Worm (Caenorhabditis elegans): ENCODE results near the gene C15C7.6.

The C15C7.6 gene

DNA sequence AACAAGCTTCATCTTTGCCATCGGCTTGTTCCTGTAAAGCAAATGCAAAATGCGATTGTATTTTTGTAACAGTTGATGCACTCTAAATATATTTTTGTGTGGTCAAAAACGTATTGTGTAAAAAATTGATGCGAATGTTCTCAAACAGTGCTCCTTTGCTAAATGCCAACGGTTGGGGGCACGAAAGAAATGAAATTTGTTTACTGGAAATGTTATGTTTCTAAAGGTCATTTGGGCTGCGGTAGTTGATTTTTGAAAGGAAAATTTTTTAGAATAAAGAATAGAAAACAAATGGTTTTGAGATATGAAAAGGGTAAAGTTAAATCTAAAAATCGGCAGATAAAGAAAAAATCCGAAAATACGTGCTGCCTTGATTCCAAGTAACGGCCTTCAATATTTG is at the start of gene C15C7.6:
TSS of gene C15C7.6 (minus strand) at position 101 of the 400 bp plus-strand sequence.
- TF ChIP-seq pha-2 (tag; optimal IDR thresholded peaks at IDR 0.05) (no peak), F13H6.1 (tag; optimal IDR thresholded peaks at IDR 0.05) (no peak), dmd-4 (tag; optimal IDR thresholded peaks at IDR 0.05; ENCODE audit: borderline replicate concordance) (no peak), unc-55 (GFP tag; optimal IDR thresholded peaks at IDR 0.05) (no peak), ceh-30 (tag; optimal IDR thresholded peaks at IDR 0.05) (no peak), ceh-48 (tag; optimal IDR thresholded peaks at IDR 0.05) (no peak), nfya-1 (tag; optimal IDR thresholded peaks at IDR 0.05) (no peak), zip-5 (tag; optimal IDR thresholded peaks at IDR 0.05) (no peak), sox-2 (GFP tag; IDR thresholded peaks at IDR 0.05) (no peak), fkh-10 (GFP tag; optimal IDR thresholded peaks at IDR 0.05) (no peak), elt-2 (tag; optimal IDR thresholded peaks at IDR 0.05) (no peak)

DNA sequence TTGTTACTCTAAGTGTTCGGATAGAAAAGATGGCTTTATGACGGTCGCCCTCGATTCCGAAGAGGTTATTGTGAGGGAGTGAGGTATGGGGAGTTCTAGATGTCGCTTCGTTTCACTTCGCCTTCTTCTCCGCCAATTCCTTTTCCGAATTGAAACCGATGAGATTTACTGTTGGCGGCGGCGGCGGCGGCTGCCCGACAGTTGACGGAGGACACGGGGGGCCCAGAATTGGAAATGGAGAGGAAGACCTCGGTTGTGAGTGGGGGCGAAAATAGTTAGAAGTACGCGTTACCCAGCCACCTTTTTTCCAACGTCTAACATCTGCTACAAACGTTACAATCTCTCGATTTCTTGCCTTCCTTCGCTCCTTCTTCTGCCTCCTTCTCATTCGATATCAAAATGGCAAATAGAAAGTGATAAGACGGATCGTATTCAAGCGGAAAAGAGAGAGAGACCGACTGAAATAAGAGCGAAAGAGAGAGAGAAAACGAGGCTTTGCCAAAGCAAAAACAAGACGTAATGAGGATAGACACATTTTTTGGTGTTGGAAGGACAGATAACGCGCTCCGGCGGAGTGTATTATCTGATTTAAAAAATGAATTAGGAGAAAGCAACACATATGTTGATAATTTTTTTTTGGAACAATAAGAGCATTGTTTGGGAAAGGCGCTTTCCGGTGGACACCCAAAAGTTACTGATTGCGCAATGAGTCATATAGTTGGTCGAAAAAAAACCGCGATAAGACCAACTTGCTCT is 47.9 kb upstream of the C15C7.6 start:
- no peak for TF ChIP-seq fax-1 (tag; optimal IDR thresholded peaks at IDR 0.05)
- no peak for TF ChIP-seq pros-1 (tag; optimal IDR thresholded peaks at IDR 0.05)
- no peak for TF ChIP-seq fkh-10 (GFP tag; optimal IDR thresholded peaks at IDR 0.05)
- TF ChIP-seq elt-2 (tag; optimal IDR thresholded peaks at IDR 0.05), result peak; percentile 82
- no peak for TF ChIP-seq ama-1 (optimal IDR thresholded peaks at IDR 0.05)

DNA sequence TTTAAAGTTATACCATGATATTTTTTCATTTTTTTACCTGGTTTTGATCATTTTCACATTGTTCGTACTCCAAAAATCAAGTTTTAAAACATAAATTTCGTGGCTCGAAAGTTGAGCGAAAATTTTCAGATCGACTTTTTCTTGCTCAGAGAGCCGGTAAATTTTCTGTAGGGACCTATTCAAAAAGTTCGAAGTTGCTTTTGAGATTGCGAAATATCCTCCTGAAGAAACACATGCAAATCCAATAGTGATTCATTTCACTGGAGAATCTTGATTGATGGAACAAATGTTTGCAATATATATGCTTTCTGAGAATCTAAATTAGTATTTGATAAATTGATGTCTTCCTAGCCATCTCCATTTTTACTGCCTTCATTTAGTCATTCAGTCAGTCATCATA is 46.3 kb upstream of the C15C7.6 start:
- TF ChIP-seq ceh-19 (GFP tag; optimal IDR thresholded peaks at IDR 0.05), result no peak
- TF ChIP-seq syd-9 (tag; optimal IDR thresholded peaks at IDR 0.05), result no peak
- no peak for TF ChIP-seq hlh-15 (tag; optimal IDR thresholded peaks at IDR 0.05)
- no peak for TF ChIP-seq ahr-1 (tag; optimal IDR thresholded peaks at IDR 0.05)
- TF ChIP-seq Y22D7AL.16 (tag; optimal IDR thresholded peaks at IDR 0.05), result no peak
- TF ChIP-seq dve-1 (tag; optimal IDR thresholded peaks at IDR 0.05), result no peak
- TF ChIP-seq ceh-2 (tag; optimal IDR thresholded peaks at IDR 0.05), result no peak
- no peak for TF ChIP-seq rnt-1 (tag; optimal IDR thresholded peaks at IDR 0.05)

DNA sequence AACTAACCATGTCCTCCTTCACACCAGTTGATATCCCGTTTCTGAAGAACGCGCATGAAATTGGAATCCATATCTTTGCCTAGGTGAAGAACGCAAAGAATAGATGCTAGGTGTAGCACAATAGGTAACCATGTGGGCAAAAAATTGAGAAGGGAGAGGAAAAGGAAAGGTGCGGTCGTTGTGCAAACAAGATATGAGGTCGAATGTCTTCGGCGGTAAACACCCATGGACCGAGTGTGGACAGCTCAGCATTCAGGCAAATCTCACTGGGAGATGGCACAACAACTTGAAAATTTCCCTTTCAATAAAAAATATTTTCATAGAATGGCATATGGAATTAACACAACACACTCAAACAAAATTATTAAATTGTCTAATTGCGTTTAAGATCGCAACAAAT is 39.2 kb upstream of the C15C7.6 start, which contains the start of gene F28B4.4:
TSS of gene F28B4.4 (minus strand) at position 101 of the 400 bp plus-strand sequence.
- TF ChIP-seq ceh-34 (tag; optimal IDR thresholded peaks at IDR 0.05) (no peak), ref-2 (tag; optimal IDR thresholded peaks at IDR 0.05) (no peak), hlh-30 (tag; optimal IDR thresholded peaks at IDR 0.05; ENCODE audit: insufficient read depth) (no peak), dve-1 (tag; optimal IDR thresholded peaks at IDR 0.05) (no peak), ceh-30 (tag; optimal IDR thresholded peaks at IDR 0.05) (no peak), lim-6 (tag; optimal IDR thresholded peaks at IDR 0.05) (no peak), sox-2 (GFP tag; IDR thresholded peaks at IDR 0.05) (no peak), ceh-24 (tag; optimal IDR thresholded peaks at IDR 0.05) (no peak), ceh-22 (tag; optimal IDR thresholded peaks at IDR 0.05) (no peak), nhr-11 (tag; optimal IDR thresholded peaks at IDR 0.05) (no peak), sox-4 (tag; optimal IDR thresholded peaks at IDR 0.05) (no peak), pha-4 (tag; optimal IDR thresholded peaks at IDR 0.05) (no peak), hlh-13 (GFP tag; optimal IDR thresholded peaks at IDR 0.05) (no peak), fkh-6 (tag; optimal IDR thresholded peaks at IDR 0.05) (no peak), eyg-1 (tag; optimal IDR thresholded peaks at IDR 0.05) (no peak), ets-4 (tag; optimal IDR thresholded peaks at IDR 0.05) (no peak), sdc-2 (tag; optimal IDR thresholded peaks at IDR 0.05) (no peak), C38D4.7 (GFP tag; optimal IDR thresholded peaks at IDR 0.05) (no peak), madf-2 (tag; optimal IDR thresholded peaks at IDR 0.05) (no peak), pros-1 (tag; optimal IDR thresholded peaks at IDR 0.05) (no peak)
